Worm (Caenorhabditis elegans): ENCODE measurements around the gene phat-8.

DNA sequence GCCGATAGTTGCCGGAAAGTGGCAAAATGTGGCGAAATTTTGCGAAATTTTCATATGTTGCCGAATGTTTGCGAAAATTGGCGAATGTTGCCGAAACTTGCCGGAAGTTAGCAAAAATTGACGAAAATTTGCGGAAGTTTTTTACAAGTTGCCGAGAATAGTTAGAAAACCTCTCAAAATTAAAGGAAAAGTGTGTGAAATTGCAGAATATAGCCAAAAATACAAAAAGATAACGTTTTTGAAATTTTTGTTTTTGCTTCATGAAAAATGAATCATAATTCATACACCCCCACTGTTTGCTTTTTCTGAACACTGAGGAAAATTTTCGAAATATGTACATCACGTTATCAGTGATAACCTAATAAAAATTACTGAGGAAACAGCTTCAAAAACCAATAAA is 10.0 kb downstream of the phat-8 start:
- no peak for TF ChIP-seq ref-2 (tag; optimal IDR thresholded peaks at IDR 0.05)
- no peak for TF ChIP-seq ceh-34 (tag; optimal IDR thresholded peaks at IDR 0.05)
- TF ChIP-seq pat-9 (tag; optimal IDR thresholded peaks at IDR 0.05): no peak
- no peak for TF ChIP-seq pha-4 (tag; optimal IDR thresholded peaks at IDR 0.05)
- TF ChIP-seq ceh-6 (GFP tag; optimal IDR thresholded peaks at IDR 0.05): no peak
- TF ChIP-seq unc-86 (tag; optimal IDR thresholded peaks at IDR 0.05): no peak
- no peak for TF ChIP-seq sdc-2 (tag; optimal IDR thresholded peaks at IDR 0.05)
- no peak for TF ChIP-seq lin-11 (tag; optimal IDR thresholded peaks at IDR 0.05)
- TF ChIP-seq dmd-4 (tag; optimal IDR thresholded peaks at IDR 0.05; ENCODE audit: borderline replicate concordance): no peak
- TF ChIP-seq pqm-1 (tag; optimal IDR thresholded peaks at IDR 0.05): no peak
